Worm (Caenorhabditis elegans): Measurements from ENCODE around the gene F33H12.1.

F33H12.1 gene

DNA sequence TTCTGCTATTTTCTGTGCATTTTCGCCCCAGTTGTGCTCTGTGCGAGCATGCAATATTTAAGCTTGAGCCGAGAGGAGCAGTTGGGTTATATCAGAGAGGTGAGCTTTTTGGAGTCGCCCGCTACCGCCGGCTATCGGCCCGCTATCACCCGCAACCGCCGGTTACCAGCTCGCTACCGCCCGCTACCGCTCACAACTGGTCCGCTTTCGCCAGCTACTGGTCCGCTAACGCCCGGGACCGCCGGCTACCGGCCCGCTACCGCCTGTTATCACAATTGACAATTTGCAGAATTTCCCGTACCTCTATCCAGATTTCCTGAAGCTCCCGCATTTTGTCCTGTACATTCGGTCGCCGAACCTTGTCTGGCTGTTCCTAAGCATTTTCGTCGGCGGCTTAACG lies 28.1 kb downstream of the F33H12.1 start:
- 0 out of 2 replicates have a peak, but pooled peaks have one; percentile 26 for TF ChIP-seq F26F4.8 (GFP tag; conservative IDR thresholded peaks at IDR 0.05)
- peak; percentile 67; the same call in 1 of the 2 replicates for TF ChIP-seq egl-43 (GFP tag; IDR thresholded peaks at IDR 0.05)
- no peak for TF ChIP-seq lin-39 (tag; optimal IDR thresholded peaks at IDR 0.05)
- no peak for TF ChIP-seq nhr-111 (GFP tag; optimal IDR thresholded peaks at IDR 0.05)
- no peak for TF ChIP-seq madf-5 (GFP tag; IDR thresholded peaks at IDR 0.05)
- TF ChIP-seq fos-1 (tag; optimal IDR thresholded peaks at IDR 0.05): no peak
- no peak for TF ChIP-seq tra-1 (GFP tag; IDR thresholded peaks at IDR 0.05)
- no peak for TF ChIP-seq dpl-1 (GFP tag; optimal IDR thresholded peaks at IDR 0.05)
- TF ChIP-seq pha-4 (GFP tag; IDR thresholded peaks at IDR 0.05): no peak
- no peak for TF ChIP-seq pha-4 (tag; optimal IDR thresholded peaks at IDR 0.05)
- TF ChIP-seq zip-11 (GFP tag; IDR thresholded peaks at IDR 0.05): no peak
- TF ChIP-seq mxl-3 (GFP tag; optimal IDR thresholded peaks at IDR 0.05): no peak
- no peak for TF ChIP-seq hmg-1.1 (GFP tag; IDR thresholded peaks at IDR 0.05)
- TF ChIP-seq Y75B8A.6 (GFP tag; IDR thresholded peaks at IDR 0.05): no peak
- TF ChIP-seq hlh-30 (tag; optimal IDR thresholded peaks at IDR 0.05; ENCODE audit: insufficient read depth): no peak
- TF ChIP-seq lsy-2 (tag; optimal IDR thresholded peaks at IDR 0.05): no peak
- TF ChIP-seq mep-1 (tag; optimal IDR thresholded peaks at IDR 0.05): no peak
- no peak for TF ChIP-seq arid-1 (GFP tag; conservative IDR thresholded peaks at IDR 0.05)
- no peak for TF ChIP-seq daf-19 (GFP tag; conservative IDR thresholded peaks at IDR 0.05)
- peak; percentile 91 for TF ChIP-seq set-16 (GFP tag; IDR thresholded peaks at IDR 0.05)
- TF ChIP-seq lin-38 (GFP tag; IDR thresholded peaks at IDR 0.05): no peak
- TF ChIP-seq ces-1 (GFP tag; optimal IDR thresholded peaks at IDR 0.05): no peak
- no peak for TF ChIP-seq nhr-25 (tag; optimal IDR thresholded peaks at IDR 0.05; ENCODE audit: borderline replicate concordance, insufficient read depth)
- TF ChIP-seq hlh-11 (tag; optimal IDR thresholded peaks at IDR 0.05): no peak

DNA sequence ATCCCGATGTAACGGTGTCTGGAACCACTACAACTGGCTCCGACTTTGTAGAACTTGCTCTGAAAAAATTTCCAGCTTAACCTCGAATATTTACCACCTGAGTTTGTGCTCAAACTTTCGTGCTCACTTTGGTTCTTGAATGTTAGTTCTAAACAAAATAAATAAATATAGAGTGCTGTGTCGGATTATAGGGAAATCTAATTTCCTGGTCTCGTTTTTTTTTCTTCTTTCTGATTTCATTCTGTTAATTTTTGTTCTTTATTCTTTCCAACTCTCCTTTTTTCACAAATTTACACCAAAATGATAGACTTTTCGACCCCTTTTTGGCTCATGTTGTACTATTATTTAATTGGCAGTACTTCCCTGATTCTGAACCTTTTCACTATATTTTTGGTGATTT lies 29.0 kb downstream of the F33H12.1 start, which contains the start of gene sri-37:
Gene sri-37 (plus strand): TSS at position 301 of the 400 bp plus-strand sequence.
- TF ChIP-seq pqm-1 (tag; optimal IDR thresholded peaks at IDR 0.05) (no peak), snpc-4 (tag; optimal IDR thresholded peaks at IDR 0.05) (no peak)

DNA sequence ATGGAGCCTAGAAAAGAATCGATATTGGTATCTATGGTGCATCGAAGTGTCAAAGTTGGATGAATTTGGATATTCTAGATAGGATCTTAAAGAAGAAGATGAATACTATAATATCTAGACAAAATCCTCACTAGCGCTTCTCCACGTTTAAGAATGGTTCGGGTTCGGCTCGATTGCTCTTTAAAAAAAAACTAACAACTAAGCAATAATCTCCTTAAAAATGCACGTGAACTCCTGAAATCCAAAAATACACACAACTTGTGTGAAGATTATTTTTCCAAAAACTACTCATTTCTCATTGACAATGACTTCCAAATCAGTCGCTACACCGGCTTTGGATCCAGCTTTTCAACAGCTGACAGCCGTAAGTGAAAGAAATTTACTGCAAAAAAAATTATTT lies 30.9 kb downstream of the F33H12.1 start, which contains the start of gene D2062.1:
Gene D2062.1 (plus strand): TSS at position 301 of the 400 bp plus-strand sequence.
- TF ChIP-seq mxl-2 (GFP tag; conservative IDR thresholded peaks at IDR 0.05): no peak

DNA sequence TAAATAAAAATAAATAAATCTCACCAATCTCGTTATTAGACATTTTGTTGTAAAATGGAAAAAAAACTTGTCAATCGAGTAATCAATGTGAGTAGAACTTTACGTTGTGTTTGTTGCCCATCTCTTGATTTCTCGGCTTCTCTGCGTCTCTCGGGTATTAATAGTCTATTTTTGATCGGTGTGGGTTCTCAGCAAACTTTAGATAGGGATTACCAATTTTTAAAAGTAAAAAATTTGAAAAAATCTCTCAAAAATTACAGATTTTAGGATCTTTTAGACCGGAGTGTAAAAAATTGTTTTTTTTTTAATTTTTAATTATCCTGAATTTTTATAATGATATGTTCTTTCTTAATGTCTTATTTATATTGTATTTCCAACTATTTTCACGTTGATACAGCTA lies 37.1 kb downstream of the F33H12.1 start, which contains the start of gene F22E5.21:
Gene F22E5.21 (minus strand): TSS at position 101 of the 400 bp plus-strand sequence.
- TF ChIP-seq F37D6.2 (tag; optimal IDR thresholded peaks at IDR 0.05): no peak
- no peak for TF ChIP-seq aly-2 (tag; optimal IDR thresholded peaks at IDR 0.05)
- TF ChIP-seq attf-4 (tag; optimal IDR thresholded peaks at IDR 0.05): no peak
- TF ChIP-seq mdt-29 (GFP tag; IDR thresholded peaks at IDR 0.05): no peak
- no peak for TF ChIP-seq lsy-2 (tag; optimal IDR thresholded peaks at IDR 0.05)
- no peak for TF ChIP-seq mes-2 (tag; optimal IDR thresholded peaks at IDR 0.05; ENCODE audit: poor library complexity, severe bottlenecking)
- no peak for TF ChIP-seq skn-1 (tag; optimal IDR thresholded peaks at IDR 0.05)
- TF ChIP-seq cey-2 (tag; optimal IDR thresholded peaks at IDR 0.05; ENCODE audit: borderline replicate concordance, insufficient read depth): no peak
- TF ChIP-seq daf-19 (GFP tag; conservative IDR thresholded peaks at IDR 0.05): no peak
- TF ChIP-seq D1046.2 (GFP tag; IDR thresholded peaks at IDR 0.05): no peak
- no peak for TF ChIP-seq lir-3 (tag; optimal IDR thresholded peaks at IDR 0.05)
- TF ChIP-seq unc-39 (tag; optimal IDR thresholded peaks at IDR 0.05): no peak
- TF ChIP-seq ceh-44 (GFP tag; IDR thresholded peaks at IDR 0.05): no peak
- TF ChIP-seq arid-1 (GFP tag; conservative IDR thresholded peaks at IDR 0.05): no peak
- no peak for TF ChIP-seq ama-1 (optimal IDR thresholded peaks at IDR 0.05)
- TF ChIP-seq mxl-2 (GFP tag; conservative IDR thresholded peaks at IDR 0.05): no peak
- TF ChIP-seq egl-27 (tag; optimal IDR thresholded peaks at IDR 0.05): no peak
- TF ChIP-seq snpc-4 (tag; optimal IDR thresholded peaks at IDR 0.05): no peak
